Fruit fly (Drosophila melanogaster) S2 (cell line): ENCODE data around the gene Abd-B.

ENCODE experiments used
- CG8478 ChIP-seq: fragments of >200 bp; optimal IDR thresholded peaks from 2 replicates; lab custom pipeline; 2018
- CTCF ChIP-seq, 2 experiments: fragments of >200 bp; optimal IDR thresholded peaks; 2 replicates each; lab custom pipeline; 2018

DNA sequence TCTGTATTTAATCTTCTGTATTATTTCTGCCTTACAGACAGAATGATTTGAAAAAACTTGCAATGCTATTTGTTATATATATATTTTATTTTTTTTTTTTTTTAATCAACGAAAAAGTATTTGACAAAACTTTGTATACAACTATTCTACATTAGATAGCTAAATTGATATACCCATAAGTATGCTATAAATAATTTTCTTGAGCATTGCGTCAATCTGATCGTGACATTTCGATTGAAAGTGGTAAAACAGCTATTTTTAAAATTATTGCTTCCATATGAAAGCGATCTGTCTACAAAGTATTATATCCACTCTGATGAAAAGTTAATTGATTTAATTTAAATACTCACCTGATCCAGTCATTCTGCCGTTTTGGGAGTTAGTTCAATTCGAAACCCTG lies 12.2 kb upstream of the Abd-B start:
- TF ChIP-seq CTCF (optimal IDR thresholded peaks at IDR 0.05; lab: Kevin White, UChicago) (no peak), CG8478 (lab: Kevin White, UChicago) (no peak)
